Fruit fly (Drosophila melanogaster) whole organism, adult: ENCODE results near the gene CG42674.

ENCODE experiments used
- CG11617 ChIP-seq: fragments of 200-800 bp; sonication (Bioruptor generic); optimal IDR thresholded peaks from 2 replicates; lab custom pipeline; 2017; ENCODE audit warnings: mild to moderate bottlenecking, missing biosample characterization, missing genetic modification reagents, missing genetic modification characterization
- CG12768 ChIP-seq: fragments of 200-800 bp; sonication (Bioruptor generic); optimal IDR thresholded peaks from 2 replicates; lab custom pipeline; 2017; ENCODE audit warnings: missing biosample characterization, missing genetic modification characterization, mild to moderate bottlenecking, moderate library complexity, missing genetic modification reagents
- CG14711 ChIP-seq: fragments of 200-800 bp; sonication (Bioruptor generic); optimal IDR thresholded peaks from 2 replicates; lab custom pipeline; 2018; ENCODE audit warnings: missing biosample characterization, mild to moderate bottlenecking, missing genetic modification characterization, moderate library complexity
- CG1620 ChIP-seq: fragments of 200-800 bp; sonication (Bioruptor generic); optimal IDR thresholded peaks from 2 replicates; lab custom pipeline; 2016; ENCODE audit warnings: missing biosample characterization, missing genetic modification characterization
- CG33017 ChIP-seq: fragments of 200-800 bp; sonication (Bioruptor generic); optimal IDR thresholded peaks from 2 replicates; lab custom pipeline; 2018; ENCODE audit warnings: missing biosample characterization, mild to moderate bottlenecking, missing genetic modification characterization, moderate library complexity
- CG5204 ChIP-seq: fragments of 200-800 bp; sonication (Bioruptor generic); optimal IDR thresholded peaks from 2 replicates; lab custom pipeline; 2016; ENCODE audit warnings: missing biosample characterization, missing genetic modification characterization
- CG7045 ChIP-seq: fragments of 200-800 bp; sonication (Bioruptor generic); optimal IDR thresholded peaks from 2 replicates; lab custom pipeline; 2017; ENCODE audit warnings: missing biosample characterization, mild to moderate bottlenecking, missing genetic modification characterization
- CG7101 ChIP-seq: fragments of 200-800 bp; sonication (Bioruptor generic); optimal IDR thresholded peaks from 2 replicates; lab custom pipeline; 2018; ENCODE audit warnings: missing biosample characterization, mild to moderate bottlenecking, missing genetic modification characterization, moderate library complexity
- Clk ChIP-seq: fragments of 200-800 bp; sonication (Bioruptor generic); optimal IDR thresholded peaks from 2 replicates; lab custom pipeline; 2017; ENCODE audit warnings: missing biosample characterization, missing genetic modification characterization
- Crg-1 ChIP-seq: fragments of 200-800 bp; sonication (Bioruptor generic); optimal IDR thresholded peaks from 2 replicates; lab custom pipeline; 2016; ENCODE audit warnings: missing biosample characterization, missing genetic modification characterization
- Hr96 ChIP-seq: fragments of 200-800 bp; sonication (Bioruptor generic); optimal IDR thresholded peaks from 2 replicates; lab custom pipeline; 2016; ENCODE audit warnings: missing biosample characterization, missing genetic modification characterization
- Mnt ChIP-seq: fragments of 200-800 bp; sonication (Bioruptor generic); optimal IDR thresholded peaks from 2 replicates; lab custom pipeline; 2016; ENCODE audit warnings: missing biosample characterization, mild to moderate bottlenecking, missing genetic modification characterization
- bab1 ChIP-seq: fragments of 200-800 bp; sonication (Bioruptor generic); optimal IDR thresholded peaks from 3 replicates; lab custom pipeline; 2019; ENCODE audit warnings: missing biosample characterization, mild to moderate bottlenecking, missing genetic modification characterization, moderate library complexity
- cic ChIP-seq: fragments of 200-800 bp; sonication (Bioruptor generic); optimal IDR thresholded peaks from 2 replicates; lab custom pipeline; 2017; ENCODE audit warnings: missing biosample characterization, mild to moderate bottlenecking, missing genetic modification characterization, moderate library complexity
- cnc ChIP-seq, 2 experiments: fragments of >200 bp; optimal IDR thresholded peaks; 2 replicates each; lab custom pipeline; 2017
- kay ChIP-seq: fragments of 200-800 bp; sonication (Bioruptor generic); peaks from one replicate; lab custom pipeline; 2016; ENCODE audit warnings: missing biosample characterization, missing genetic modification characterization, borderline replicate concordance
- ovo ChIP-seq: fragments of 200-800 bp; sonication (Bioruptor generic); optimal IDR thresholded peaks from 2 replicates; lab custom pipeline; 2016; ENCODE audit warnings: missing biosample characterization, missing genetic modification characterization
- pad ChIP-seq: fragments of 200-800 bp; sonication (Bioruptor generic); optimal IDR thresholded peaks from 3 replicates; lab custom pipeline; 2017; ENCODE audit warnings: missing biosample characterization, missing genetic modification characterization, mild to moderate bottlenecking, moderate library complexity, missing genetic modification reagents
- tj ChIP-seq: fragments of 200-800 bp; sonication (Bioruptor generic); optimal IDR thresholded peaks from 3 replicates; lab custom pipeline; 2017; ENCODE audit warnings: missing biosample characterization, mild to moderate bottlenecking, missing genetic modification characterization, moderate library complexity
- toe ChIP-seq: fragments of 200-800 bp; sonication (Bioruptor generic); optimal IDR thresholded peaks from 2 replicates; lab custom pipeline; 2016; ENCODE audit warnings: missing biosample characterization, missing genetic modification characterization

The CG42674 gene

DNA sequence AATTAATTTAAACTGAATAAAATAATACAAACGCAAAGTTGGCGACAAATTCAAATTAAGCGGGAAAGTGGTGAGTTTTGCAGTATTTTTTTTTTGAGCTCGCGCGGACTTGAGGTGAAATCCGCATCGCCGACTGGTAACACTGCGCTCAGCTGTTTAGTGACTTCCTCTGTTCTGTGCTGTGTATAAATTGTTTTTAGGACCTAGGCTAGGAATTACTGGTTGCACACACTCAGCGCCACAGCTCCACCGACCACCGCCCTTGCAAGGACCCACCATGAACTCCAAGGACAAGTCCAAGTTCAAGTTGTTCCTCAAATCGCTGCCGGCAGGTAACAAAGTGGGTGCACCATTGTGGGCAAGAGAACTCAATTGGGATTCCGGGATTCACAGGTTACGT, 69.1 kb downstream of the CG42674 start, which contains the start of gene gig:
Gene gig, plus strand, starts transcription at position 150 of the 400 bp plus-strand sequence.
- peak; percentile 11 for TF ChIP-seq bab1 (GFP tag; lab: Kevin White, UChicago)
- TF ChIP-seq toe (GFP tag; lab: Kevin White, UChicago), result no peak
- TF ChIP-seq Hr96 (GFP tag; lab: Kevin White, UChicago), result no peak
- no peak for TF ChIP-seq Mnt (GFP tag; lab: Kevin White, UChicago)
- TF ChIP-seq CG14711 (tag; lab: Kevin White, UChicago), result no peak
- TF ChIP-seq pad (GFP tag; lab: Kevin White, UChicago), result no peak
- TF ChIP-seq ovo (GFP tag; lab: Kevin White, UChicago), result no peak

DNA sequence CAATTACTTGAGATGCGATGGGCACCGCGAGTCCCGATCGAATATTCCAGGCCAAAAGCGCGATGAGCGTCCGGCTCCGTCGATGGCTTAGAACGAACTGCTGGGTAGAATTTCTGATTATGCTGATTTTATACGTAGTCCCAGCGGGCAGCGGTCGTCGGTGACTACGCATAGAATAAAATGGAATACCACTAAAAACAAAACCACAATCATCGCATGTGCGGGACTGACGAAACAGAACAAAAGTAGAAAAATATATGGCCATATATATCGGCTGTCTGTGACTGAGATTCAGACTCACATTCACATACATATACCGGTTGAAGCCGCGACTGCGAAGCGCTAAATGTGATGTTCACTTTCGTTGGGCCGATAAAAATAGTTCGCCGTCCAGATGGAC, 70.8 kb downstream of the CG42674 start, which contains the start of gene CG7365:
Gene CG7365, minus strand, starts transcription at position 101 of the 400 bp plus-strand sequence.
- TF ChIP-seq CG5204, result no peak
- no peak for TF ChIP-seq ovo (GFP tag; lab: Kevin White, UChicago)
- no peak for TF ChIP-seq CG7101 (tag; lab: Kevin White, UChicago)
- TF ChIP-seq Crg-1 (GFP tag; lab: Kevin White, UChicago), result no peak
- no peak for TF ChIP-seq bab1 (GFP tag; lab: Kevin White, UChicago)
- TF ChIP-seq CG7045 (GFP tag; lab: Kevin White, UChicago), result no peak
- no peak for TF ChIP-seq CG14711 (tag; lab: Kevin White, UChicago)
- TF ChIP-seq CG11617 (GFP tag; lab: Kevin White, UChicago), result no peak
- TF ChIP-seq Clk (GFP tag; lab: Kevin White, UChicago), result no peak
- TF ChIP-seq CG33017 (tag; lab: Kevin White, UChicago), result no peak
- TF ChIP-seq CG12768 (GFP tag; lab: Kevin White, UChicago), result no peak
- no peak for TF ChIP-seq Hr96 (GFP tag; lab: Kevin White, UChicago)
- no peak for TF ChIP-seq cnc (optimal IDR thresholded peaks at IDR 0.05; lab: Kevin White, UChicago)
- no peak for TF ChIP-seq Mnt (GFP tag; lab: Kevin White, UChicago)
- no peak for TF ChIP-seq kay (GFP tag; lab: Kevin White, UChicago)
- TF ChIP-seq cic (GFP tag; lab: Kevin White, UChicago), result no peak

DNA sequence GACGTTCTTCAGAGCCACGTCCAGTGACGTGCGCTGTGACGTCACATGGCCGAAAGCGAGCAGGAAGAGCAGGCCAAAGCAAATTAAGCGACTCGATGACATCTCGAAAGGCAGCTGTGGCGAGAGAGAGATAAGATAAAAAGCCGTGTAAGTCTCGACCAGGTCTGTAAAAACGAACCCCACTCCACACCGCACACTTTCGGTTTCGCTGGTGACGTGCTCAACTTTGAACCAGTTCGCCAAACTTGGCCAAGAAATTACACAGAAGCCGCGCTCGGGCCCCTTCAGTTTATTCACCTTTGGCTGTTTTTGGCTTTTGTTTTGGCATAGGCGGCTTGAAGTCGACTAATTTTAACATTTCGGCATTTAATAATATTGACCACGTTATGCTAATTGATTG, 72.0 kb downstream of the CG42674 start:
- no peak for TF ChIP-seq Mnt (GFP tag; lab: Kevin White, UChicago)
- no peak for TF ChIP-seq CG12768 (GFP tag; lab: Kevin White, UChicago)
- TF ChIP-seq CG7045 (GFP tag; lab: Kevin White, UChicago), result no peak
- TF ChIP-seq pad (GFP tag; lab: Kevin White, UChicago), result no peak
- no peak for TF ChIP-seq ovo (GFP tag; lab: Kevin White, UChicago)
- no peak for TF ChIP-seq kay (GFP tag; lab: Kevin White, UChicago)
- no peak for TF ChIP-seq Clk (GFP tag; lab: Kevin White, UChicago)
- no peak for TF ChIP-seq CG11617 (GFP tag; lab: Kevin White, UChicago)
- TF ChIP-seq CG33017 (tag; lab: Kevin White, UChicago), result no peak
- no peak for TF ChIP-seq bab1 (GFP tag; lab: Kevin White, UChicago)
- no peak for TF ChIP-seq cnc (optimal IDR thresholded peaks at IDR 0.05; lab: Kevin White, UChicago)
- TF ChIP-seq CG1620 (GFP tag; lab: Kevin White, UChicago), result no peak
- no peak for TF ChIP-seq Crg-1 (GFP tag; lab: Kevin White, UChicago)
- no peak for TF ChIP-seq toe (GFP tag; lab: Kevin White, UChicago)

DNA sequence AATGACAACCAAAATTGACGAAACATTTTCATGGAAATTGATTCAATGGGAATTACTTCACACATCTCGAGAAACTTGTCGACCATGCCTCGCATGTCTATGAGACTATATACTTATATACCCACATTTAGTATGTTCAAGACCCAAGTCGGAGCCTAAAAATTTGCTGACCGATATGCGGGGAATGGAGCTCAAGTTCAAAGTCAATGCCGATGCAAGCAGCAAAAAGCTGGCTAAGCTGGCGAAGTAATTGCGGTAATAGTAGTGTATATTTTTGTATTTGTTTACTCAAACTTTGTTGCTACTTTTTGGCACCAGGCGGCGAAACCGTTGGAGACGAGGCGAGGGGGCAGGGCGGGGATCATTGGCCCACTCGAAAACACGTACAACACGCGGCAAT, 75.1 kb downstream of the CG42674 start:
- TF ChIP-seq pad (GFP tag; lab: Kevin White, UChicago) (no peak), Crg-1 (GFP tag; lab: Kevin White, UChicago) (no peak), kay (GFP tag; lab: Kevin White, UChicago) (peak; percentile 12), tj (GFP tag; lab: Kevin White, UChicago) (peak; percentile 61)

DNA sequence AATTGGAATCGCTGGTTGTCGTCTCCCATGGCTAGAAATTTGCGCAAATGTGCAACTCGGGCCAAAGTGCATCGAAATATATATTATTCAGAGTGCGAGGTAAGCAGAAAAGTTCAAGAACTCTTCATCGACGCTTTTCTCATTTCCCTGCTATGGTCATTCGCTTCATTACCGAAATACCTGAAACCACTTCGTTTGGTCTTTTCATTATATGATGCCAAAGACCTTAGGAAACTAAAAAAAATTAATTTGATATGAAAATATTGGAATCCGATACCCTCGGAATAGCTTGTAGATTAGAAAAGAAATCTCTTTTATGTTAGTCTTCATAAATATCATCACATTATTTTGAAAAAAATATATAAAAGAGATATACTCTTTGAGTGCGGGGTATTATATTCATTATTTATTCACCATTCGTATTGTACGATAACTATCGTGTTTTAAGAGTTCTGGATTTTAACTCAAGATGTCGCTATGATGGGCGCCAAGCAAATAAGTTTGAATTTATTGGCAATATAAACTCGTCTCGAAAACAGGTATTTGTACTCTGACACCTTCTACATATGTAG, 85.2 kb downstream of the CG42674 start, which contains the start of gene CG14187:
Gene CG14187, minus strand, starts transcription at position 51 of the 572 bp plus-strand sequence.
- TF ChIP-seq CG11617 (GFP tag; lab: Kevin White, UChicago) (no peak), tj (GFP tag; lab: Kevin White, UChicago) (peak; percentile 73), bab1 (GFP tag; lab: Kevin White, UChicago) (peak; percentile 79)

DNA sequence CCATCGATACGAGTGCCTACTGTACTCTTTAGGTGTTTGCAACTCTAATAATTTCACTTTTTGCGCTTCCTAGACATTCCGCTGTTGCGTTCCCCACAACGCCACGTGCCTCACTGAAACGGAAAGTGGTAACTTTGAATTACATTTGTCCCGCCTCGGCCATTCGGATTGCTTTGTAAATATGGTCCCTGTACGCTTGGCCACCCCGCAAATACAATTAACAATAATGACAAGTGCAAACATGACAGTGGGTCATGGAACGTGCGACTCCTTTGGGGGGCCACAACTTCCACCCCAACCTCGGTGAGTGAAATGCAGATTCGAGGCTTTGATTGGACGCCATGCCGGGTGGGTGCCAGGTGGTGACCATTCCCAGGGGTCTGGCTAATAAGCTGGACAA, 86.7 kb downstream of the CG42674 start, which contains the start of gene Ir76b:
Gene Ir76b, minus strand, starts transcription at position 101 of the 400 bp plus-strand sequence.
- TF ChIP-seq CG7045 (GFP tag; lab: Kevin White, UChicago) (no peak), kay (GFP tag; lab: Kevin White, UChicago) (no peak), CG7101 (tag; lab: Kevin White, UChicago) (no peak), toe (GFP tag; lab: Kevin White, UChicago) (no peak), Mnt (GFP tag; lab: Kevin White, UChicago) (no peak), Clk (GFP tag; lab: Kevin White, UChicago) (no peak), Hr96 (GFP tag; lab: Kevin White, UChicago) (no peak), pad (GFP tag; lab: Kevin White, UChicago) (no peak), CG33017 (tag; lab: Kevin White, UChicago) (no peak), CG12768 (GFP tag; lab: Kevin White, UChicago) (no peak), cic (GFP tag; lab: Kevin White, UChicago) (no peak), cnc (optimal IDR thresholded peaks at IDR 0.05; lab: Kevin White, UChicago) (no peak), CG14711 (tag; lab: Kevin White, UChicago) (no peak), ovo (GFP tag; lab: Kevin White, UChicago) (no peak), CG11617 (GFP tag; lab: Kevin White, UChicago) (no peak), Crg-1 (GFP tag; lab: Kevin White, UChicago) (no peak), tj (GFP tag; lab: Kevin White, UChicago) (no peak)
